Fruit fly (Drosophila melanogaster) whole organism, embryonic: Measurements from ENCODE around the gene Pif1B.

Source experiments
- Ada2b ChIP-seq: fragments of 200-800 bp; sonication (Bioruptor generic); IDR thresholded peaks from 2 replicates; pipeline ENCODE4 v1.3.6; 2022; ENCODE audit warnings: missing biosample characterization, missing genetic modification characterization
- Asciz ChIP-seq: fragments of 200-800 bp; sonication (Bioruptor generic); optimal IDR thresholded peaks from 2 replicates; lab custom pipeline; 2017; ENCODE audit warnings: missing biosample characterization, mild to moderate bottlenecking, missing genetic modification characterization, missing genetic modification reagents
- B-H1 ChIP-seq: fragments of 200-800 bp; sonication (Bioruptor generic); IDR thresholded peaks from 3 replicates; pipeline ENCODE4 v1.3.6; 2022; ENCODE audit warnings: missing biosample characterization, missing genetic modification characterization
- Bgb ChIP-seq: fragments of 200-800 bp; sonication (Bioruptor generic); IDR thresholded peaks from 2 replicates; pipeline ENCODE4 v1.3.6; 2022; ENCODE audit warnings: missing biosample characterization, missing genetic modification characterization; ENCODE audit not compliant: partially characterized antibody
- CG10147 ChIP-seq: fragments of 200-800 bp; sonication (Bioruptor generic); optimal IDR thresholded peaks from 2 replicates; lab custom pipeline; 2019; ENCODE audit warnings: missing biosample characterization, mild to moderate bottlenecking, missing genetic modification characterization, moderate library complexity
- CG10267 ChIP-seq: fragments of 200-800 bp; sonication (Bioruptor generic); optimal IDR thresholded peaks from 2 replicates; lab custom pipeline; 2018; ENCODE audit warnings: missing biosample characterization, mild to moderate bottlenecking, missing genetic modification characterization, moderate library complexity
- CG11398 ChIP-seq: fragments of 200-800 bp; sonication (Bioruptor generic); optimal IDR thresholded peaks from 2 replicates; lab custom pipeline; 2016; ENCODE audit warnings: missing biosample characterization, missing genetic modification characterization
- CG11504 ChIP-seq: fragments of 200-800 bp; sonication (Bioruptor generic); optimal IDR thresholded peaks from 3 replicates; lab custom pipeline; 2019; ENCODE audit warnings: missing biosample characterization, mild to moderate bottlenecking, missing genetic modification characterization, moderate library complexity
- CG1233 ChIP-seq: fragments of 200-800 bp; sonication (Bioruptor generic); optimal IDR thresholded peaks from 4 replicates; lab custom pipeline; 2018; ENCODE audit warnings: missing biosample characterization, mild to moderate bottlenecking, missing genetic modification characterization
- CG13624 ChIP-seq: fragments of 200-800 bp; sonication (Bioruptor generic); optimal IDR thresholded peaks from 2 replicates; lab custom pipeline; 2016; ENCODE audit warnings: missing biosample characterization, missing genetic modification characterization
- CG14667 ChIP-seq: fragments of 200-800 bp; sonication (Bioruptor generic); IDR thresholded peaks from 2 replicates; pipeline ENCODE4 v1.3.6; 2022; ENCODE audit warnings: missing biosample characterization, missing genetic modification characterization
- CG1529 ChIP-seq: fragments of 200-800 bp; sonication (Bioruptor generic); optimal IDR thresholded peaks from 3 replicates; lab custom pipeline; 2018; ENCODE audit warnings: missing biosample characterization, missing genetic modification characterization
- CG17359 ChIP-seq: fragments of 200-800 bp; sonication (Bioruptor generic); optimal IDR thresholded peaks from 3 replicates; lab custom pipeline; 2018; ENCODE audit warnings: missing biosample characterization, mild to moderate bottlenecking, missing genetic modification characterization, moderate library complexity
- CG17568 ChIP-seq: fragments of 200-800 bp; sonication (Bioruptor generic); optimal IDR thresholded peaks from 2 replicates; lab custom pipeline; 2018; ENCODE audit warnings: missing biosample characterization, mild to moderate bottlenecking, missing genetic modification characterization, moderate library complexity
- CG17802 ChIP-seq: fragments of 200-800 bp; sonication (Bioruptor generic); optimal IDR thresholded peaks from 2 replicates; lab custom pipeline; 2018; ENCODE audit warnings: missing biosample characterization, mild to moderate bottlenecking, missing genetic modification characterization, moderate library complexity
- CG32767 ChIP-seq: fragments of 200-800 bp; sonication (Bioruptor generic); IDR thresholded peaks from 2 replicates; pipeline ENCODE4 v1.3.6; 2022; ENCODE audit warnings: missing biosample characterization, missing genetic modification characterization
- CG3995 ChIP-seq: fragments of 200-800 bp; sonication (Bioruptor generic); optimal IDR thresholded peaks from 3 replicates; lab custom pipeline; 2016; ENCODE audit warnings: missing biosample characterization, missing genetic modification characterization
- CG4730 ChIP-seq: fragments of 200-800 bp; sonication (Bioruptor generic); IDR thresholded peaks from 2 replicates; pipeline ENCODE4 v1.3.6; 2022; ENCODE audit warnings: missing biosample characterization, missing genetic modification characterization
- CG4820 ChIP-seq: fragments of 200-800 bp; sonication (Bioruptor generic); optimal IDR thresholded peaks from 3 replicates; lab custom pipeline; 2016; ENCODE audit warnings: missing biosample characterization, missing genetic modification characterization
- CG6765 ChIP-seq: fragments of 200-800 bp; sonication (Bioruptor generic); optimal IDR thresholded peaks from 3 replicates; lab custom pipeline; 2017; ENCODE audit warnings: missing biosample characterization, mild to moderate bottlenecking, missing genetic modification characterization
- CG7556 ChIP-seq: fragments of 200-800 bp; sonication (Bioruptor generic); optimal IDR thresholded peaks from 2 replicates; lab custom pipeline; 2017; ENCODE audit warnings: missing biosample characterization, mild to moderate bottlenecking, missing genetic modification characterization
- CG8089 ChIP-seq: fragments of 200-800 bp; sonication (Bioruptor generic); optimal IDR thresholded peaks from 3 replicates; lab custom pipeline; 2016; ENCODE audit warnings: missing biosample characterization, missing genetic modification characterization
- CG8281 ChIP-seq: fragments of 200-800 bp; sonication (Bioruptor generic); optimal IDR thresholded peaks from 2 replicates; lab custom pipeline; 2018; ENCODE audit warnings: missing biosample characterization, mild to moderate bottlenecking, missing genetic modification characterization, moderate library complexity
- CG9817 ChIP-seq: fragments of 200-800 bp; sonication (Bioruptor generic); optimal IDR thresholded peaks from 2 replicates; lab custom pipeline; 2018; ENCODE audit warnings: missing biosample characterization, mild to moderate bottlenecking, missing genetic modification characterization, moderate library complexity
- CkIIα-i1 ChIP-seq: fragments of 200-800 bp; sonication (Bioruptor generic); IDR thresholded peaks from 2 replicates; pipeline ENCODE4 v1.3.6; 2022; ENCODE audit warnings: missing biosample characterization, missing genetic modification characterization
- D19A ChIP-seq: fragments of 200-800 bp; optimal IDR thresholded peaks from 3 replicates; lab custom pipeline; 2019; ENCODE audit warnings: missing biosample characterization, mild to moderate bottlenecking, missing genetic modification characterization, moderate library complexity
- Dref ChIP-seq: fragments of 200-800 bp; sonication (Bioruptor generic); IDR thresholded peaks from 2 replicates; pipeline ENCODE4 v1.3.6; 2022; ENCODE audit warnings: missing biosample characterization, missing genetic modification characterization
- Ets65A ChIP-seq: fragments of 200-800 bp; sonication (Bioruptor generic); peaks from one replicate; lab custom pipeline; 2016; ENCODE audit warnings: missing biosample characterization, missing genetic modification characterization
- Ets97D ChIP-seq: fragments of 200-800 bp; sonication (Bioruptor generic); optimal IDR thresholded peaks from 3 replicates; lab custom pipeline; 2016; ENCODE audit warnings: missing biosample characterization, missing genetic modification characterization
- Fer1 ChIP-seq: fragments of 200-800 bp; sonication (Bioruptor generic); optimal IDR thresholded peaks from 2 replicates; lab custom pipeline; 2017; ENCODE audit warnings: missing biosample characterization, mild to moderate bottlenecking, missing genetic modification characterization
- H15 ChIP-seq: fragments of 200-800 bp; sonication (Bioruptor generic); IDR thresholded peaks from 3 replicates; pipeline ENCODE4 v1.3.6; 2022; ENCODE audit warnings: missing biosample characterization, missing genetic modification characterization
- HLH54F ChIP-seq: fragments of 200-800 bp; sonication (Bioruptor generic); optimal IDR thresholded peaks from 3 replicates; lab custom pipeline; 2016; ENCODE audit warnings: missing biosample characterization, missing genetic modification characterization
- ara ChIP-seq: fragments of 200-800 bp; sonication (Bioruptor generic); IDR thresholded peaks from 2 replicates; pipeline ENCODE4 v1.3.6; 2022; ENCODE audit warnings: missing biosample characterization, missing genetic modification characterization
- cas ChIP-seq: fragments of 200-800 bp; sonication (Bioruptor generic); IDR thresholded peaks from 2 replicates; pipeline ENCODE4 v1.3.6; 2022; ENCODE audit warnings: missing biosample characterization, missing genetic modification characterization
- ci ChIP-seq: fragments of 200-800 bp; sonication (Bioruptor generic); IDR thresholded peaks from 3 replicates; pipeline ENCODE4 v1.3.6; 2022; ENCODE audit warnings: missing biosample characterization, missing genetic modification characterization
- croc ChIP-seq: fragments of 200-800 bp; sonication (Bioruptor generic); conservative IDR thresholded peaks from 3 replicates; pipeline ENCODE4 v1.3.6; 2022; ENCODE audit warnings: missing biosample characterization, missing genetic modification characterization
- esg ChIP-seq: fragments of 200-800 bp; sonication (Bioruptor generic); conservative IDR thresholded peaks from 2 replicates; pipeline ENCODE4 v1.3.6; 2022; ENCODE audit warnings: missing biosample characterization, missing genetic modification characterization
- gsb-n ChIP-seq: fragments of 200-800 bp; sonication (Bioruptor generic); optimal IDR thresholded peaks from 3 replicates; lab custom pipeline; 2018; ENCODE audit warnings: missing biosample characterization, mild to moderate bottlenecking, missing genetic modification characterization
- hb ChIP-seq: fragments of 200-800 bp; sonication (Bioruptor generic); IDR thresholded peaks from 3 replicates; pipeline ENCODE4 v1.3.6; 2022; ENCODE audit warnings: missing biosample characterization, missing genetic modification characterization; ENCODE audit not compliant: partially characterized antibody
- lab ChIP-seq: fragments of 200-800 bp; sonication (Bioruptor generic); optimal IDR thresholded peaks from 3 replicates; lab custom pipeline; 2017; ENCODE audit warnings: missing biosample characterization, missing genetic modification characterization, mild to moderate bottlenecking, moderate library complexity, missing genetic modification reagents
- pfk ChIP-seq: fragments of 200-800 bp; sonication (Bioruptor generic); optimal IDR thresholded peaks from 2 replicates; lab custom pipeline; 2018; ENCODE audit warnings: missing biosample characterization, mild to moderate bottlenecking, missing genetic modification characterization, moderate library complexity
- pnt ChIP-seq: fragments of 200-800 bp; sonication (Bioruptor generic); optimal IDR thresholded peaks from 3 replicates; lab custom pipeline; 2016; ENCODE audit warnings: missing biosample characterization, missing genetic modification characterization
- psq ChIP-seq: fragments of 200-800 bp; sonication (Bioruptor generic); optimal IDR thresholded peaks from 2 replicates; lab custom pipeline; 2017; ENCODE audit warnings: missing biosample characterization, missing genetic modification characterization
- scrt ChIP-seq: fragments of 200-800 bp; sonication (Bioruptor generic); optimal IDR thresholded peaks from 2 replicates; lab custom pipeline; 2018; ENCODE audit warnings: missing biosample characterization, mild to moderate bottlenecking, missing genetic modification characterization, moderate library complexity
- sens ChIP-seq: fragments of 200-800 bp; sonication (Bioruptor generic); peaks from one replicate; lab custom pipeline; 2016; ENCODE audit warnings: missing biosample characterization, missing genetic modification characterization
- shn ChIP-seq: fragments of 200-800 bp; sonication (Bioruptor generic); optimal IDR thresholded peaks from 3 replicates; lab custom pipeline; 2016; ENCODE audit warnings: missing biosample characterization, missing genetic modification characterization
- stwl ChIP-seq: fragments of 200-800 bp; sonication (Bioruptor generic); optimal IDR thresholded peaks from 3 replicates; lab custom pipeline; 2018; ENCODE audit warnings: missing biosample characterization, mild to moderate bottlenecking, missing genetic modification characterization, moderate library complexity
- sug ChIP-seq: fragments of 200-800 bp; optimal IDR thresholded peaks from 2 replicates; lab custom pipeline; 2019; ENCODE audit warnings: missing biosample characterization, mild to moderate bottlenecking, missing genetic modification characterization, moderate library complexity
- tup ChIP-seq: fragments of 200-800 bp; sonication (Bioruptor generic); optimal IDR thresholded peaks from 2 replicates; lab custom pipeline; 2016; ENCODE audit warnings: missing biosample characterization, mild to moderate bottlenecking, missing genetic modification characterization, moderate library complexity
- twi ChIP-seq: fragments of 200-800 bp; optimal IDR thresholded peaks from 2 replicates; lab custom pipeline; 2019; ENCODE audit warnings: missing biosample characterization, mild to moderate bottlenecking, missing genetic modification characterization, moderate library complexity
- tx ChIP-seq: fragments of 200-800 bp; sonication (Bioruptor generic); optimal IDR thresholded peaks from 2 replicates; lab custom pipeline; 2016; ENCODE audit warnings: missing biosample characterization, missing genetic modification characterization
- z ChIP-seq: fragments of 200-800 bp; sonication (Bioruptor generic); IDR thresholded peaks from 3 replicates; pipeline ENCODE4 v1.3.6; 2022; ENCODE audit warnings: missing biosample characterization, missing genetic modification characterization

Gene Pif1B

dm6 chr3R:8726632-8727031 lies 74.3 kb downstream of the Pif1B start, which contains the start of gene CG8159 (continued):
- no peak for TF ChIP-seq CG1529
- TF ChIP-seq CG9817 (tag; lab: Kevin White, UChicago): no peak
- TF ChIP-seq croc (GFP tag; lab: Robert Waterston, UW): no peak
- no peak for TF ChIP-seq hb (GFP tag; lab: Robert Waterston, UW)
- no peak for TF ChIP-seq tx
- no peak for TF ChIP-seq CG8281 (tag; lab: Kevin White, UChicago)
- no peak for TF ChIP-seq ara (GFP tag; lab: Robert Waterston, UW)
- TF ChIP-seq Asciz (GFP tag; lab: Kevin White, UChicago): no peak
- no peak for TF ChIP-seq CG7556
- TF ChIP-seq shn (GFP tag; lab: Kevin White, UChicago): no peak
- TF ChIP-seq CG32767 (GFP tag; lab: Robert Waterston, UW): no peak
- TF ChIP-seq Fer1 (GFP tag; lab: Kevin White, UChicago): no peak
- TF ChIP-seq scrt: no peak
- no peak for TF ChIP-seq B-H1
- no peak for TF ChIP-seq CG14667 (GFP tag; lab: Robert Waterston, UW)
- TF ChIP-seq D19A (tag; lab: Kevin White, UChicago): no peak
- TF ChIP-seq twi (tag; lab: Kevin White, UChicago): no peak
- no peak for TF ChIP-seq cas (GFP tag; lab: Robert Waterston, UW)
- no peak for TF ChIP-seq CG8089 (GFP tag; lab: Kevin White, UChicago)
- no peak for TF ChIP-seq CG3995
- TF ChIP-seq Ets97D (GFP tag; lab: Kevin White, UChicago): peak; percentile 35
- TF ChIP-seq sens (GFP tag; lab: Kevin White, UChicago): peak; percentile 47
- TF ChIP-seq CG10267 (tag; lab: Kevin White, UChicago): peak; percentile 81
- TF ChIP-seq CG17359: no peak
- TF ChIP-seq z (GFP tag; lab: Robert Waterston, UW): no peak
- no peak for TF ChIP-seq CG6765 (GFP tag; lab: Kevin White, UChicago)
- no peak for TF ChIP-seq pfk (GFP tag; lab: Kevin White, UChicago)
- TF ChIP-seq CG17802: no peak
- TF ChIP-seq sug (tag; lab: Kevin White, UChicago): no peak
- peak; percentile 24 for TF ChIP-seq Ets65A (GFP tag; lab: Kevin White, UChicago)
- TF ChIP-seq CG10147: no peak
- TF ChIP-seq tup (GFP tag; lab: Kevin White, UChicago): no peak
- no peak for TF ChIP-seq CG4820 (GFP tag; lab: Kevin White, UChicago)
- TF ChIP-seq gsb-n: no peak
- no peak for TF ChIP-seq CG17568 (GFP tag; lab: Kevin White, UChicago)
- TF ChIP-seq H15 (GFP tag; lab: Robert Waterston, UW): no peak
- TF ChIP-seq Ada2b (GFP tag; lab: Robert Waterston, UW): no peak
- TF ChIP-seq CG1233 (GFP tag; lab: Kevin White, UChicago): no peak
- TF ChIP-seq stwl (tag; lab: Kevin White, UChicago): peak; percentile 54
- TF ChIP-seq Bgb: 0 out of 2 replicates have a peak, but pooled peaks have one; percentile 6
- TF ChIP-seq lab: no peak
- TF ChIP-seq CkIIα-i1: no peak
- TF ChIP-seq ci (GFP tag; lab: Robert Waterston, UW): 0 out of 3 replicates have a peak, but pooled peaks have one; percentile 9
- no peak for TF ChIP-seq HLH54F (GFP tag; lab: Kevin White, UChicago)
- TF ChIP-seq psq (GFP tag; lab: Kevin White, UChicago): no peak
- TF ChIP-seq Dref (GFP tag; lab: Robert Waterston, UW): no peak
- no peak for TF ChIP-seq esg (GFP tag; lab: Robert Waterston, UW)
- TF ChIP-seq CG4730: no peak
- no peak for TF ChIP-seq CG11504 (tag; lab: Kevin White, UChicago)
- TF ChIP-seq pnt (GFP tag; lab: Kevin White, UChicago): no peak
- no peak for TF ChIP-seq CG13624 (GFP tag; lab: Kevin White, UChicago)
- TF ChIP-seq CG11398 (GFP tag; lab: Kevin White, UChicago): no peak
